Worm (Caenorhabditis elegans) whole organism, L3 larva: Measurements from ENCODE around the gene ceh-37.

Source experiments
- ZK546.5 ChIP-seq: sonication (generic microtip); optimal IDR thresholded peaks from 2 replicates; lab custom pipeline; 2017; ENCODE audit warnings: missing biosample characterization, missing genetic modification characterization
- ama-1 ChIP-seq: fragments of 150-350 bp; optimal IDR thresholded peaks from 2 replicates; lab custom pipeline; 2018
- daf-12 ChIP-seq: fragments of 150-350 bp; optimal IDR thresholded peaks from 2 replicates; lab custom pipeline; 2014; ENCODE audit warnings: missing biosample characterization, missing genetic modification reagents, missing genetic modification characterization
- egl-27 ChIP-seq: sonication (generic microtip); optimal IDR thresholded peaks from 4 replicates; lab custom pipeline; 2017; ENCODE audit warnings: missing biosample characterization, missing genetic modification reagents, missing genetic modification characterization
- nhr-12 ChIP-seq: fragments of 150-350 bp; optimal IDR thresholded peaks from 2 replicates; lab custom pipeline; 2014; ENCODE audit warnings: missing biosample characterization, missing genetic modification characterization
- nhr-237 ChIP-seq: fragments of 150-350 bp; optimal IDR thresholded peaks from 2 replicates; lab custom pipeline; 2014; ENCODE audit warnings: missing biosample characterization, missing genetic modification characterization
- nhr-28 ChIP-seq: fragments of 150-350 bp; optimal IDR thresholded peaks from 2 replicates; lab custom pipeline; 2014; ENCODE audit warnings: missing biosample characterization, missing genetic modification characterization
- nhr-76 ChIP-seq: fragments of 150-350 bp; sonication (generic microtip); optimal IDR thresholded peaks from 5 replicates; lab custom pipeline; 2014; ENCODE audit warnings: missing biosample characterization, missing genetic modification characterization
- pha-4 ChIP-seq: fragments of 150-350 bp; optimal IDR thresholded peaks from 2 replicates; lab custom pipeline; 2014; ENCODE audit warnings: missing biosample characterization, missing genetic modification reagents, missing genetic modification characterization
- pqm-1 ChIP-seq: fragments of 150-350 bp; optimal IDR thresholded peaks from 2 replicates; lab custom pipeline; 2017; ENCODE audit warnings: missing biosample characterization, missing genetic modification characterization, inconsistent platforms
- tbx-2 ChIP-seq: sonication (generic microtip); optimal IDR thresholded peaks from 2 replicates; lab custom pipeline; 2016; ENCODE audit warnings: mild to moderate bottlenecking, missing genetic modification characterization, missing compliant biosample characterization
- unc-39 ChIP-seq: sonication (generic microtip); optimal IDR thresholded peaks from 4 replicates; lab custom pipeline; 2017; ENCODE audit warnings: missing biosample characterization, missing genetic modification characterization

ce11 chrX:14244493-14244892 lies 36.7 kb upstream of the ceh-37 start:
- TF ChIP-seq nhr-12 (tag; lab: Kevin White, UChicago) = no peak
- TF ChIP-seq egl-27 (tag; lab: Kevin White, UChicago) = no peak
- no peak for TF ChIP-seq pha-4
- no peak for TF ChIP-seq nhr-237
- no peak for TF ChIP-seq nhr-28
- TF ChIP-seq unc-39 (tag; lab: Kevin White, UChicago) = no peak
- no peak for TF ChIP-seq pqm-1 (tag; lab: Kevin White, UChicago)
- TF ChIP-seq ama-1 (lab: Kevin White, UChicago) = no peak
- TF ChIP-seq daf-12 = no peak
- no peak for TF ChIP-seq ZK546.5 (tag; lab: Kevin White, UChicago)
- TF ChIP-seq tbx-2 (tag; lab: Kevin White, UChicago) = no peak
- TF ChIP-seq nhr-76 = no peak
